Fruit fly (Drosophila melanogaster) whole organism, embryonic: Measurements from ENCODE around the gene Atg5.
A peak's percentile ranks its signal among the peaks of the same experiment; 100 is the strongest.

Experiments
- BEAF-32 ChIP-seq: fragments of 200-800 bp; sonication (Bioruptor generic); optimal IDR thresholded peaks from 3 replicates; lab custom pipeline; 2017; ENCODE audit warnings: missing biosample characterization, missing genetic modification characterization, mild to moderate bottlenecking, moderate library complexity, missing genetic modification reagents
- CG11560 ChIP-seq: fragments of 200-800 bp; sonication (Bioruptor generic); IDR thresholded peaks from 3 replicates; pipeline ENCODE4 v1.3.6; 2022; ENCODE audit warnings: missing biosample characterization, missing genetic modification characterization
- CG12744 ChIP-seq: fragments of 200-800 bp; sonication (Bioruptor generic); optimal IDR thresholded peaks from 2 replicates; lab custom pipeline; 2016; ENCODE audit warnings: missing biosample characterization, missing genetic modification characterization
- CG12769 ChIP-seq: fragments of 200-800 bp; sonication (Bioruptor generic); optimal IDR thresholded peaks from 2 replicates; lab custom pipeline; 2019; ENCODE audit warnings: missing biosample characterization, mild to moderate bottlenecking, missing genetic modification characterization, moderate library complexity
- CG14050 ChIP-seq: fragments of 200-800 bp; sonication (Bioruptor generic); IDR thresholded peaks from 3 replicates; pipeline ENCODE4 v1.3.6; 2022; ENCODE audit warnings: missing biosample characterization, missing genetic modification characterization
- CG14965 ChIP-seq: fragments of 200-800 bp; sonication (Bioruptor generic); optimal IDR thresholded peaks from 2 replicates; lab custom pipeline; 2016; ENCODE audit warnings: missing biosample characterization, missing genetic modification characterization, borderline replicate concordance
- CG1602 ChIP-seq: fragments of 200-800 bp; sonication (Bioruptor generic); optimal IDR thresholded peaks from 3 replicates; lab custom pipeline; 2016; ENCODE audit warnings: missing biosample characterization, missing genetic modification characterization
- CG17612 ChIP-seq: fragments of 200-800 bp; sonication (Bioruptor generic); IDR thresholded peaks from 2 replicates; pipeline ENCODE4 v1.3.6; 2022; ENCODE audit warnings: missing biosample characterization, missing genetic modification characterization
- CG1832 ChIP-seq: fragments of 200-800 bp; sonication (Bioruptor generic); optimal IDR thresholded peaks from 2 replicates; lab custom pipeline; 2017; ENCODE audit warnings: missing biosample characterization, mild to moderate bottlenecking, missing genetic modification characterization, inconsistent platforms
- CG18599 ChIP-seq: fragments of 200-800 bp; sonication (Bioruptor generic); optimal IDR thresholded peaks from 3 replicates; lab custom pipeline; 2017; ENCODE audit warnings: missing biosample characterization, missing genetic modification characterization, mild to moderate bottlenecking, moderate library complexity, missing genetic modification reagents
- CG3065 ChIP-seq: fragments of 200-800 bp; sonication (Bioruptor generic); optimal IDR thresholded peaks from 2 replicates; lab custom pipeline; 2016; ENCODE audit warnings: missing biosample characterization, missing genetic modification characterization
- CG31365 ChIP-seq: fragments of 200-800 bp; sonication (Bioruptor generic); optimal IDR thresholded peaks from 2 replicates; lab custom pipeline; 2018; ENCODE audit warnings: missing biosample characterization, mild to moderate bottlenecking, missing genetic modification characterization
- CG5180 ChIP-seq: fragments of 200-800 bp; sonication (Bioruptor generic); optimal IDR thresholded peaks from 3 replicates; lab custom pipeline; 2017; ENCODE audit warnings: missing biosample characterization, missing genetic modification characterization, mild to moderate bottlenecking, moderate library complexity, missing genetic modification reagents
- CG6654 ChIP-seq: fragments of 200-800 bp; sonication (Bioruptor generic); optimal IDR thresholded peaks from 2 replicates; lab custom pipeline; 2017; ENCODE audit warnings: missing biosample characterization, mild to moderate bottlenecking, missing genetic modification characterization
- CG6689 ChIP-seq: fragments of 200-800 bp; sonication (Bioruptor generic); IDR thresholded peaks from 2 replicates; pipeline ENCODE4 v1.3.6; 2022; ENCODE audit warnings: missing biosample characterization, missing genetic modification characterization
- CG6791 ChIP-seq: fragments of 200-800 bp; sonication (Bioruptor generic); IDR thresholded peaks from 3 replicates; pipeline ENCODE4 v1.3.6; 2022; ENCODE audit warnings: missing biosample characterization, missing genetic modification characterization; ENCODE audit not compliant: partially characterized antibody
- CG7271 ChIP-seq: fragments of 200-800 bp; sonication (Bioruptor generic); optimal IDR thresholded peaks from 2 replicates; lab custom pipeline; 2018; ENCODE audit warnings: missing biosample characterization, mild to moderate bottlenecking, missing genetic modification characterization, moderate library complexity
- CG8281 ChIP-seq: fragments of 200-800 bp; sonication (Bioruptor generic); optimal IDR thresholded peaks from 2 replicates; lab custom pipeline; 2018; ENCODE audit warnings: missing biosample characterization, mild to moderate bottlenecking, missing genetic modification characterization, moderate library complexity
- CG8924 ChIP-seq: fragments of 200-800 bp; optimal IDR thresholded peaks from 3 replicates; lab custom pipeline; 2019; ENCODE audit warnings: missing biosample characterization, mild to moderate bottlenecking, missing genetic modification characterization, moderate library complexity
- CG9797 ChIP-seq: fragments of 200-800 bp; sonication (Bioruptor generic); optimal IDR thresholded peaks from 3 replicates; lab custom pipeline; 2018; ENCODE audit warnings: missing biosample characterization, mild to moderate bottlenecking, missing genetic modification characterization
- D19A ChIP-seq: fragments of 200-800 bp; optimal IDR thresholded peaks from 3 replicates; lab custom pipeline; 2019; ENCODE audit warnings: missing biosample characterization, mild to moderate bottlenecking, missing genetic modification characterization, moderate library complexity
- Deaf1 ChIP-seq: fragments of 200-800 bp; optimal IDR thresholded peaks from 3 replicates; lab custom pipeline; 2019; ENCODE audit warnings: missing biosample characterization, mild to moderate bottlenecking, missing genetic modification characterization, moderate library complexity
- Dll ChIP-seq: fragments of 200-800 bp; sonication (Bioruptor generic); IDR thresholded peaks from 4 replicates; pipeline ENCODE4 v1.3.6; 2022; ENCODE audit warnings: missing biosample characterization, missing genetic modification characterization; ENCODE audit not compliant: partially characterized antibody
- E2f2 ChIP-seq: fragments of 200-800 bp; sonication (Bioruptor generic); IDR thresholded peaks from 2 replicates; pipeline ENCODE4 v1.3.6; 2022; ENCODE audit warnings: missing biosample characterization, missing genetic modification characterization
- GATAe ChIP-seq: fragments of 200-800 bp; sonication (Bioruptor generic); conservative IDR thresholded peaks from 2 replicates; pipeline ENCODE4 v1.3.6; 2022; ENCODE audit warnings: missing biosample characterization, missing genetic modification characterization
- Gug ChIP-seq: fragments of 200-800 bp; sonication (Bioruptor generic); IDR thresholded peaks from 4 replicates; pipeline ENCODE4 v1.3.6; 2022; ENCODE audit warnings: missing biosample characterization, missing genetic modification characterization
- HmgZ ChIP-seq: fragments of 200-800 bp; sonication (Bioruptor generic); optimal IDR thresholded peaks from 2 replicates; lab custom pipeline; 2018; ENCODE audit warnings: missing biosample characterization, mild to moderate bottlenecking, missing genetic modification characterization
- Mrtf ChIP-seq: fragments of 200-800 bp; sonication (Bioruptor generic); IDR thresholded peaks from 3 replicates; pipeline ENCODE4 v1.3.6; 2022; ENCODE audit warnings: missing biosample characterization, missing genetic modification characterization
- Sin3A ChIP-seq: fragments of >200 bp; optimal IDR thresholded peaks from 2 replicates; lab custom pipeline; 2018
- Trl ChIP-seq, 3 experiments: fragments of >200 bp in 2 of 3; fragments of 200-800 bp in 1 of 3; sonication (Bioruptor generic) in 1 of 3; optimal IDR thresholded peaks; 2 replicates in 1 of 3; 3 replicates in 2 of 3; lab custom pipeline; 2016 to 2017; ENCODE audit warnings: missing biosample characterization in 1 of 3, missing genetic modification characterization in 1 of 3
- amos ChIP-seq: fragments of 200-800 bp; sonication (Bioruptor generic); IDR thresholded peaks from 2 replicates; pipeline ENCODE4 v1.3.6; 2022; ENCODE audit warnings: missing biosample characterization, missing genetic modification characterization; ENCODE audit not compliant: partially characterized antibody
- ap ChIP-seq: fragments of 200-800 bp; sonication (Bioruptor generic); IDR thresholded peaks from 2 replicates; pipeline ENCODE4 v1.3.6; 2022; ENCODE audit warnings: missing biosample characterization, missing genetic modification characterization
- az2 ChIP-seq: fragments of 200-800 bp; sonication (Bioruptor generic); optimal IDR thresholded peaks from 3 replicates; lab custom pipeline; 2016; ENCODE audit warnings: missing biosample characterization, missing genetic modification characterization
- cad ChIP-seq: fragments of >200 bp; optimal IDR thresholded peaks from 2 replicates; lab custom pipeline; 2017; ENCODE audit warnings: missing biosample characterization, missing genetic modification characterization
- crol ChIP-seq: fragments of 200-800 bp; sonication (Bioruptor generic); IDR thresholded peaks from 2 replicates; pipeline ENCODE4 v1.3.6; 2022; ENCODE audit warnings: missing biosample characterization, missing genetic modification characterization
- dan ChIP-seq: fragments of 200-800 bp; sonication (Bioruptor generic); IDR thresholded peaks from 2 replicates; pipeline ENCODE4 v1.3.6; 2022; ENCODE audit warnings: missing biosample characterization, missing genetic modification characterization
- gcm ChIP-seq: fragments of 200-800 bp; sonication (Bioruptor generic); optimal IDR thresholded peaks from 2 replicates; lab custom pipeline; 2019; ENCODE audit warnings: missing biosample characterization, mild to moderate bottlenecking, missing genetic modification characterization, moderate library complexity
- insv ChIP-seq, 2 experiments: fragments of 200-800 bp; sonication (Bioruptor generic); optimal IDR thresholded peaks; 3 replicates each; lab custom pipeline; 2016 to 2018; ENCODE audit warnings: missing biosample characterization in 2 of 2, missing genetic modification characterization in 2 of 2
- kni ChIP-seq: fragments of 200-800 bp; sonication (Bioruptor generic); optimal IDR thresholded peaks from 3 replicates; lab custom pipeline; 2017; ENCODE audit warnings: mild to moderate bottlenecking, missing biosample characterization, missing genetic modification reagents, missing genetic modification characterization
- luna ChIP-seq: fragments of 200-800 bp; sonication (Bioruptor generic); optimal IDR thresholded peaks from 2 replicates; lab custom pipeline; 2016; ENCODE audit warnings: missing biosample characterization, missing genetic modification characterization
- nerfin-2 ChIP-seq: fragments of 200-800 bp; sonication (Bioruptor generic); IDR thresholded peaks from 2 replicates; pipeline ENCODE4 v1.3.6; 2022; ENCODE audit warnings: missing biosample characterization, missing genetic modification characterization; ENCODE audit not compliant: partially characterized antibody
- pros ChIP-seq: fragments of 200-800 bp; sonication (Bioruptor generic); optimal IDR thresholded peaks from 3 replicates; lab custom pipeline; 2019; ENCODE audit warnings: missing biosample characterization, mild to moderate bottlenecking, missing genetic modification characterization, moderate library complexity
- sc ChIP-seq, 3 experiments: fragments of >200 bp in 2 of 3; fragments of 200-800 bp in 1 of 3; sonication (Bioruptor generic) in 1 of 3; optimal IDR thresholded peaks; 2 replicates in 2 of 3; 3 replicates in 1 of 3; lab custom pipeline; 2017; ENCODE audit warnings: mild to moderate bottlenecking in 1 of 3, missing biosample characterization in 1 of 3, missing genetic modification characterization in 1 of 3, missing genetic modification reagents in 1 of 3
- schlank ChIP-seq: fragments of 200-800 bp; sonication (Bioruptor generic); optimal IDR thresholded peaks from 2 replicates; lab custom pipeline; 2018; ENCODE audit warnings: missing biosample characterization, mild to moderate bottlenecking, missing genetic modification characterization
- sd ChIP-seq: fragments of 200-800 bp; sonication (Bioruptor generic); optimal IDR thresholded peaks from 3 replicates; lab custom pipeline; 2018; ENCODE audit warnings: missing biosample characterization, mild to moderate bottlenecking, missing genetic modification characterization, moderate library complexity
- sens ChIP-seq: fragments of 200-800 bp; sonication (Bioruptor generic); peaks from one replicate; lab custom pipeline; 2016; ENCODE audit warnings: missing biosample characterization, missing genetic modification characterization
- seq ChIP-seq: fragments of 200-800 bp; sonication (Bioruptor generic); IDR thresholded peaks from 2 replicates; pipeline ENCODE4 v1.3.6; 2022; ENCODE audit warnings: missing biosample characterization, missing genetic modification characterization
- slp2 ChIP-seq: fragments of 200-800 bp; sonication (Bioruptor generic); optimal IDR thresholded peaks from 2 replicates; lab custom pipeline; 2016; ENCODE audit warnings: missing biosample characterization, missing genetic modification characterization
- toy ChIP-seq: fragments of 200-800 bp; sonication (Bioruptor generic); IDR thresholded peaks from 2 replicates; pipeline ENCODE4 v1.3.6; 2022; ENCODE audit warnings: missing biosample characterization, missing genetic modification characterization
- yki ChIP-seq: fragments of >200 bp; optimal IDR thresholded peaks from 3 replicates; lab custom pipeline; 2018
- zfh1 ChIP-seq: fragments of 200-800 bp; sonication (Bioruptor generic); IDR thresholded peaks from 3 replicates; pipeline ENCODE4 v1.3.6; 2022; ENCODE audit warnings: missing biosample characterization, missing genetic modification characterization

Gene Atg5

DNA sequence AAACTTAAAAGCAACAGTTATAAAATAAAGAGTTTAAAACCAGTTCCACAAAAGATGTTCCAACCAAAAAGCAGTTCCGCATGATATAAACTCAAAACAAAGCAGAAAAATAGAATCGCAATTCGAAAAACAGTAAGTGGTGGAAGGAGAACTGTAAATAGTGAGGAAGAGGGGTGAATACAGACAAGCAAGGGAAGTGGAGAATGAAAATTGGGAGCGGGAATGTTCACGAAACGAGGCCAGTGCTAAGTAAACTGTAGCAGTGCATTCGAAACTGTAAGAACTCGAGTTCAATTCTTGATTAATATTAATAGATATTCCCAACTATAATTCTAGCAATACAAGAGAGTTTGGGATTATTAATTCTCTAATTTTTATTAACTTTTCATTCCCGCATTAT, 14.4 kb upstream of the Atg5 start:
- peak; percentile 36 for TF ChIP-seq sens (GFP tag; lab: Kevin White, UChicago)
- no peak for TF ChIP-seq sd (tag; lab: Kevin White, UChicago)
- TF ChIP-seq CG8281 (tag; lab: Kevin White, UChicago): no peak
- no peak for TF ChIP-seq CG18599 (GFP tag; lab: Kevin White, UChicago)
- no peak for TF ChIP-seq CG1832
- no peak for TF ChIP-seq CG3065 (GFP tag; lab: Kevin White, UChicago)
- TF ChIP-seq schlank: no peak
- no peak for TF ChIP-seq CG31365 (tag; lab: Kevin White, UChicago)
- no peak for TF ChIP-seq CG11560 (tag; lab: Robert Waterston, UW)
- TF ChIP-seq BEAF-32 (GFP tag; lab: Kevin White, UChicago): no peak
- TF ChIP-seq ap: no peak
- TF ChIP-seq CG7271 (tag; lab: Kevin White, UChicago): no peak
- TF ChIP-seq CG6791 (GFP tag; lab: Robert Waterston, UW): 0 out of 3 replicates have a peak, but pooled peaks have one; percentile 8
- TF ChIP-seq zfh1 (GFP tag; lab: Robert Waterston, UW): no peak; the same call in 2 of the 3 replicates
- TF ChIP-seq E2f2 (GFP tag; lab: Robert Waterston, UW): no peak
- TF ChIP-seq CG12744 (GFP tag; lab: Kevin White, UChicago): no peak
- no peak for TF ChIP-seq CG9797
- no peak for TF ChIP-seq CG8924
- no peak for TF ChIP-seq az2
- TF ChIP-seq dan (GFP tag; lab: Robert Waterston, UW): no peak
- peak; percentile 35 for TF ChIP-seq CG12769 (tag; lab: Kevin White, UChicago)
- no peak for TF ChIP-seq slp2 (GFP tag; lab: Kevin White, UChicago)
- TF ChIP-seq Mrtf (GFP tag; lab: Robert Waterston, UW): no peak
- TF ChIP-seq Sin3A (lab: Kevin White, UChicago): no peak
- TF ChIP-seq kni (GFP tag; lab: Kevin White, UChicago): peak; percentile 37
- no peak for TF ChIP-seq D19A
- no peak for TF ChIP-seq CG17612 (GFP tag; lab: Robert Waterston, UW)
- TF ChIP-seq gcm (GFP tag; lab: Kevin White, UChicago): no peak
- no peak for TF ChIP-seq luna (GFP tag; lab: Kevin White, UChicago)
- TF ChIP-seq HmgZ (tag; lab: Kevin White, UChicago): no peak
- TF ChIP-seq CG6689 (GFP tag; lab: Robert Waterston, UW): no peak
- peak; percentile 24 for TF ChIP-seq pros (GFP tag; lab: Kevin White, UChicago)
- TF ChIP-seq insv (GFP tag; optimal IDR thresholded peaks at IDR 0.05; lab: Kevin White, UChicago): no peak
- TF ChIP-seq CG14050 (GFP tag; lab: Robert Waterston, UW): no peak
- TF ChIP-seq CG14965 (GFP tag; lab: Kevin White, UChicago): no peak
- no peak for TF ChIP-seq nerfin-2
- TF ChIP-seq CG5180 (GFP tag; lab: Kevin White, UChicago): no peak
- TF ChIP-seq toy: no peak
- no peak for TF ChIP-seq Gug (GFP tag; lab: Robert Waterston, UW)
- no peak for TF ChIP-seq Deaf1 (tag; lab: Kevin White, UChicago)
- TF ChIP-seq seq: 0 out of 2 replicates have a peak, but pooled peaks have one; percentile 0
- no peak for TF ChIP-seq Dll (GFP tag; lab: Robert Waterston, UW)
- peak; percentile 98 for TF ChIP-seq CG6654 (GFP tag; lab: Kevin White, UChicago)
- no peak for TF ChIP-seq Trl (optimal IDR thresholded peaks at IDR 0.05; lab: Kevin White, UChicago)
- TF ChIP-seq Trl (GFP tag; optimal IDR thresholded peaks at IDR 0.05; lab: Kevin White, UChicago): no peak
- peak; percentile 84 for TF ChIP-seq crol (GFP tag; lab: Robert Waterston, UW)
- TF ChIP-seq amos (GFP tag; lab: Robert Waterston, UW): no peak
- no peak for TF ChIP-seq yki
- no peak for TF ChIP-seq GATAe (GFP tag; lab: Robert Waterston, UW)
- TF ChIP-seq cad: peak; percentile 63
- no peak for TF ChIP-seq CG1602 (GFP tag; lab: Kevin White, UChicago)
- no peak for TF ChIP-seq sc (optimal IDR thresholded peaks at IDR 0.05; lab: Kevin White, UChicago)
- no peak for TF ChIP-seq sc (GFP tag; optimal IDR thresholded peaks at IDR 0.05; lab: Kevin White, UChicago)
